Worm (Caenorhabditis elegans): ENCODE data around the gene K02F3.9.

Gene K02F3.9

DNA sequence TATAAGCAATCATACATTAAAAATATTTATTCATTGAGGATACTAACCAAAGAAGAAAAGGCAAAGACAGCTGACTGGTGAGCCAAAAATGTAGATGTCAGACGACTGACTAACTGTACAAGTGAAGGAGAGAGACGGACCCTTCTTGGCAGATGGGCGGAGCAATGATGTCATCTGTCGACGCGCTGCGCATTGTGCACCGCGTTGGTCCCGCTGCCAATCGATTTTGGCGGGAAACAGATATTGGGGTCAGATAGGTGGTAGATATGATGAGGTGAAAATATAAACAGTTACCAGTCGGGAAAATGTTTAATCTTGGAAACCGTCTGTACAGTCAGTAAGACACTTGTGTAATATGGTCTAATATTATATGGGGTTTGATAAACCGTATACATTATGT lies 28.7 kb upstream of the K02F3.9 start, which contains the start of gene T24C4.2:
Gene T24C4.2, minus strand, starts transcription at position 101 of the 400 bp plus-strand sequence.
- TF ChIP-seq unc-62 (GFP tag; optimal IDR thresholded peaks at IDR 0.05) (no peak), blmp-1 (tag; optimal IDR thresholded peaks at IDR 0.05) (no peak), drap-1 (GFP tag; optimal IDR thresholded peaks at IDR 0.05) (no peak), ceh-39 (tag; optimal IDR thresholded peaks at IDR 0.05) (peak; percentile 47), lsy-2 (tag; optimal IDR thresholded peaks at IDR 0.05) (no peak), nhr-28 (tag; optimal IDR thresholded peaks at IDR 0.05) (no peak), lin-32 (GFP tag; optimal IDR thresholded peaks at IDR 0.05) (peak; percentile 22), pha-4 (tag; optimal IDR thresholded peaks at IDR 0.05) (no peak), nhr-12 (tag; optimal IDR thresholded peaks at IDR 0.05) (no peak), nhr-2 (tag; optimal IDR thresholded peaks at IDR 0.05) (no peak), zip-8 (tag; optimal IDR thresholded peaks at IDR 0.05) (peak; percentile 42), mab-5 (tag; optimal IDR thresholded peaks at IDR 0.05) (no peak), bed-3 (GFP tag; optimal IDR thresholded peaks at IDR 0.05) (no peak), elt-1 (tag; optimal IDR thresholded peaks at IDR 0.05; ENCODE audit: borderline replicate concordance, insufficient read depth) (no peak), lin-13 (tag; optimal IDR thresholded peaks at IDR 0.05) (no peak), cnd-1 (tag; optimal IDR thresholded peaks at IDR 0.05) (peak; percentile 20), mep-1 (tag; optimal IDR thresholded peaks at IDR 0.05) (no peak), tbx-8 (GFP tag; optimal IDR thresholded peaks at IDR 0.05) (no peak), M03D4.4 (tag; optimal IDR thresholded peaks at IDR 0.05) (no peak), sptf-1 (tag; optimal IDR thresholded peaks at IDR 0.05) (no peak)

DNA sequence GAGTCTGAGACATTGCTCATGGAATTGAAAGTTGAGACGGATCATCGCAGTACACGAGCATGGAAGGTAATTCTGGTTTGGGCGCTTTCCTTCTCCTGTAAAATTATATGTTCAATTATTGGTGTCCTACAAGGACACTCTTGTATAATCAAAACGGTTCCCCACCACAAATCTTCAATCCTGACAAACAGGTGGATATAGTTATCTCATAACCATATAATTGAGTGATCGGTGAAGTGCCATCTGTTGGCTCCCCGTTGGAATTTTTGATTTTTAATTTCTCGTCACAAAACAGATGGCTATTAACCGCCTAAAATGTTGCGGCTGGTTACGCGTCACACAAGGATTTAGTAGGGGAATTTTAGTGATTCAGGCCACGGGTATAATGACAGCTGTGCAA lies 27.7 kb upstream of the K02F3.9 start:
- no peak for TF ChIP-seq ceh-43 (GFP tag; optimal IDR thresholded peaks at IDR 0.05)
- peak; percentile 69 for TF ChIP-seq lin-32 (GFP tag; optimal IDR thresholded peaks at IDR 0.05)

DNA sequence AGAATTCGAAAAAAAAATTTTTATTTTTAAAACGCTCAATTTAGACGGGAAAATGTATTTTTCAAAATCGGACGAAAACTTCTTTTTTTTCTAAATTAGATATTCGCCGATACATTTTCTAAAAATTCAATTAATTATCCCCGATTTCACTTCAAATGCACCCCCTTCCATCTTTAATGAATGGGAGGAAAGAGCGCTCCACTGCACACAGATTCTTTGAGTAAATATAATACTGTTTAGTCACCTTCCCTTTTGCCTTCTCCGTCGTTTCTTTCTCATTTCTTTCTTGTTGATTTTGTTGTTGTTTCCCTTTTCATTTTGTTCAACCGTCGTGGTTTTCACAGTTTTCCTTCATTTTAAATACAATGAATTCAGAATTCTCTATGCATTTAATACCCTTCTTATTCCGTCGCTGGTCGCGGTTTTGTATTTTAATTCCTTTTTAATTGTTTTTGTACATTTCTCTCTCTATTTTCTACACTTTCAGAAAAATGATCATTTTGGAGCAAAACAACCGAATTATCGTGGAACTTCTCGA lies 20.7 kb upstream of the K02F3.9 start, which contains the start of gene arx-4:
Gene arx-4, plus strand, starts transcription at position 488 of the 538 bp plus-strand sequence.
- TF ChIP-seq ces-1 (GFP tag; optimal IDR thresholded peaks at IDR 0.05) = peak; percentile 93
- TF ChIP-seq lsy-2 (tag; optimal IDR thresholded peaks at IDR 0.05) = no peak

DNA sequence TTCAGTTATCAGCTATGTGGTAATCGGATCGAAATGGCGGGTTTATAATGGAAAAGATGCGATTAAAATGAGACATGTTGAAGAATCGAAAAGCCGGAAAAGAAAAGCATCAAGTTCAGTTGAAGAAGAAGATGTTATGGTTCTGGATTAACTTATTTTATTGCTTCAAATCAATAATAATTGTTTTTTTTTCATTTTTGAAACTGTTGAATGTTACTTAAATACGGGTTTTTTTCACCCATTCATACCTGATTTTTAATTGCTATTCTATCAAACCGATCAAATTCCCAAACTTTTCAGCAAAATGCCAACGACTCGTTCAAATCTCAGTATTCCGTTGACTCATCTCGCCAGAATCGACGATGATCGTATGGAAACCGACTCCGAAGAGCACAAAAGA lies 18.7 kb upstream of the K02F3.9 start, which contains the start of gene exos-4.2:
Gene exos-4.2, plus strand, starts transcription at position 301 of the 400 bp plus-strand sequence.
- TF ChIP-seq lin-13 (tag; optimal IDR thresholded peaks at IDR 0.05) (no peak), mep-1 (tag; optimal IDR thresholded peaks at IDR 0.05) (no peak), ceh-43 (GFP tag; optimal IDR thresholded peaks at IDR 0.05) (no peak), nhr-76 (tag; optimal IDR thresholded peaks at IDR 0.05) (no peak), cnd-1 (tag; optimal IDR thresholded peaks at IDR 0.05) (no peak), M03D4.4 (tag; optimal IDR thresholded peaks at IDR 0.05) (no peak), unc-120 (tag; optimal IDR thresholded peaks at IDR 0.05; ENCODE audit: poor library complexity, severe bottlenecking) (no peak), sem-2 (GFP tag; optimal IDR thresholded peaks at IDR 0.05) (no peak), nhr-237 (tag; optimal IDR thresholded peaks at IDR 0.05) (no peak), tbx-8 (GFP tag; optimal IDR thresholded peaks at IDR 0.05) (no peak)

DNA sequence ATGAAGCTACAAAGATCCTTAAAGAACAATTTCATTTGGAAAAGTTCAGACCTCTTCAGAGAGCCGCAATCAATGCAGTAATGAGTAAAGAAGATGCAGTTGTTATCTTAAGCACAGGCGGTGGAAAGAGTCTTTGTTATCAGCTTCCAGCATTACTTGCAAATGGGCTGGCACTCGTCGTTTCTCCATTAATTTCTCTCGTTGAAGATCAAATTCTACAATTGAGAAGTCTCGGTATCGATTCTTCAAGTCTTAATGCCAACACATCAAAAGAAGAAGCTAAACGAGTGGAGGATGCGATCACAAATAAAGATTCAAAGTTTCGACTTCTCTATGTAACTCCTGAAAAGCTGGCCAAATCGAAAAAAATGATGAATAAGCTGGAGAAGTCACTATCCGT lies 15.7 kb upstream of the K02F3.9 start:
- no peak for TF ChIP-seq nhr-237 (tag; optimal IDR thresholded peaks at IDR 0.05)
- no peak for TF ChIP-seq ceh-83 (GFP tag; optimal IDR thresholded peaks at IDR 0.05)
- TF ChIP-seq pha-4 (tag; optimal IDR thresholded peaks at IDR 0.05) = no peak
- no peak for TF ChIP-seq ceh-39 (tag; optimal IDR thresholded peaks at IDR 0.05)
- TF ChIP-seq mls-2 (tag; optimal IDR thresholded peaks at IDR 0.05) = no peak
- TF ChIP-seq mab-5 (tag; optimal IDR thresholded peaks at IDR 0.05) = no peak
- no peak for TF ChIP-seq ces-1 (GFP tag; optimal IDR thresholded peaks at IDR 0.05)
- no peak for TF ChIP-seq lin-32 (GFP tag; optimal IDR thresholded peaks at IDR 0.05)
- no peak for TF ChIP-seq snpc-4 (tag; optimal IDR thresholded peaks at IDR 0.05)

DNA sequence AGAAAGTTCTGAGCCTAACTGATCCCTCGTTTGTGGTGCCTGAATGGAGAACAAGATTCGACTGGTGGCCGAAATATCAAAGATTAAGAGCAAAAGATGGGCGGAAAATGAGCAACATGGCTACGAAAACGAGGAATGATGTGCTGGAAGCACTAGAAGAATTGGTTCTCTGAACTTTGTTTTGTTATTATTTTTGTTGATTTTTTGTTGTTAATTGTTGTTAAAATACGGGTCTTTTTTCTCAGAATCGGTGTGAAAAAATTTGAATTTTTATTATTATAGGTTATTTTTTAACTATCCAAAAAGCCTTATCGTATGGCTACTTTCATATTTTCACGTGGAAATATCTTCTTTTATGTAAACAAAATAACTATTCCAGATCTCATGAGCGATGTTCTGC lies 15.1 kb upstream of the K02F3.9 start, which contains the start of gene K02F3.12:
Gene K02F3.12, plus strand, starts transcription at position 301 of the 400 bp plus-strand sequence.
- no peak for TF ChIP-seq nhr-2 (tag; optimal IDR thresholded peaks at IDR 0.05)
- no peak for TF ChIP-seq drap-1 (GFP tag; optimal IDR thresholded peaks at IDR 0.05)
- TF ChIP-seq nhr-12 (tag; optimal IDR thresholded peaks at IDR 0.05) = no peak
- TF ChIP-seq blmp-1 (tag; optimal IDR thresholded peaks at IDR 0.05) = no peak
- TF ChIP-seq M03D4.4 (tag; optimal IDR thresholded peaks at IDR 0.05) = no peak
- TF ChIP-seq unc-62 (GFP tag; optimal IDR thresholded peaks at IDR 0.05) = no peak
- no peak for TF ChIP-seq flh-1 (GFP tag; optimal IDR thresholded peaks at IDR 0.05)
- TF ChIP-seq mep-1 (tag; optimal IDR thresholded peaks at IDR 0.05) = no peak
- no peak for TF ChIP-seq mls-2 (tag; optimal IDR thresholded peaks at IDR 0.05)
- TF ChIP-seq unc-39 (tag; optimal IDR thresholded peaks at IDR 0.05) = no peak
- TF ChIP-seq ceh-39 (tag; optimal IDR thresholded peaks at IDR 0.05) = no peak
- TF ChIP-seq lin-32 (GFP tag; optimal IDR thresholded peaks at IDR 0.05) = no peak
- TF ChIP-seq ztf-11 (tag; optimal IDR thresholded peaks at IDR 0.05) = no peak
- no peak for TF ChIP-seq ces-1 (GFP tag; optimal IDR thresholded peaks at IDR 0.05)

Measured in whole organism, mixed stage, embryonic.